Worm (Caenorhabditis elegans) whole organism, young adult: ENCODE results near the gene fbxa-76.

Experiments
- B0019.2 ChIP-seq: fragments of 200-800 bp; sonication (Bioruptor generic); conservative IDR thresholded peaks from 2 replicates; pipeline ENCODE4 v1.3.6; 2022; ENCODE audit warnings: missing genetic modification reagents, missing genetic modification characterization, missing compliant biosample characterization
- B0035.1 ChIP-seq: sonication (generic microtip); optimal IDR thresholded peaks from 2 replicates; lab custom pipeline; 2016; ENCODE audit warnings: missing genetic modification characterization, mild to moderate bottlenecking, missing compliant biosample characterization, missing genotype, missing genetic modification reagents
- C06A6.2 ChIP-seq: fragments of 200-800 bp; sonication (Bioruptor generic); conservative IDR thresholded peaks from 2 replicates; pipeline ENCODE4 v1.3.6; 2022; ENCODE audit warnings: missing genetic modification characterization, missing compliant biosample characterization
- F22D6.2 ChIP-seq: sonication (generic microtip); optimal IDR thresholded peaks from 2 replicates; lab custom pipeline; 2016; ENCODE audit warnings: mild to moderate bottlenecking, missing genetic modification characterization, missing compliant biosample characterization
- F23B12.7 ChIP-seq: sonication (generic microtip); optimal IDR thresholded peaks from 2 replicates; lab custom pipeline; 2017; ENCODE audit warnings: missing genetic modification characterization, mild to moderate bottlenecking, missing compliant biosample characterization, antibody characterized with exemption, moderate library complexity; ENCODE audit not compliant: insufficient read depth
- F33H1.4 ChIP-seq: fragments of 200-800 bp; sonication (Bioruptor generic); IDR thresholded peaks from 2 replicates; pipeline ENCODE4 v1.3.6; 2022; ENCODE audit warnings: missing genetic modification reagents, missing genetic modification characterization, missing compliant biosample characterization
- F49E8.2 ChIP-seq: sonication (generic microtip); optimal IDR thresholded peaks from 3 replicates; lab custom pipeline; 2017; ENCODE audit warnings: missing genetic modification characterization, mild to moderate bottlenecking, missing compliant biosample characterization, antibody characterized with exemption, moderate library complexity; ENCODE audit not compliant: insufficient read depth
- F55B11.4 ChIP-seq: sonication (generic microtip); optimal IDR thresholded peaks from 2 replicates; lab custom pipeline; 2016; ENCODE audit warnings: missing compliant biosample characterization, missing genetic modification characterization, borderline replicate concordance; ENCODE audit not compliant: insufficient read depth
- K12H6.12 ChIP-seq: fragments of 200-800 bp; sonication (Bioruptor generic); optimal IDR thresholded peaks from 2 replicates; lab custom pipeline; 2018; ENCODE audit warnings: mild to moderate bottlenecking, missing genetic modification characterization, missing compliant biosample characterization
- Y53F4B.3 ChIP-seq: fragments of 200-800 bp; sonication (Bioruptor generic); IDR thresholded peaks from 2 replicates; pipeline ENCODE4 v1.3.6; 2022; ENCODE audit warnings: missing genetic modification reagents, missing genetic modification characterization, missing compliant biosample characterization
- athp-1 ChIP-seq: sonication (generic microtip); optimal IDR thresholded peaks from 2 replicates; lab custom pipeline; 2017; ENCODE audit warnings: mild to moderate bottlenecking, missing genetic modification characterization, missing compliant biosample characterization
- attf-5 ChIP-seq: fragments of 200-800 bp; sonication (Bioruptor generic); optimal IDR thresholded peaks from 2 replicates; lab custom pipeline; 2018; ENCODE audit warnings: mild to moderate bottlenecking, missing genetic modification characterization, missing compliant biosample characterization
- bed-1 ChIP-seq: fragments of 200-800 bp; sonication (Bioruptor generic); IDR thresholded peaks from 2 replicates; pipeline ENCODE4 v1.3.6; 2022; ENCODE audit warnings: missing genetic modification reagents, missing genetic modification characterization, missing compliant biosample characterization
- cebp-1 ChIP-seq, 2 experiments: fragments of 200-800 bp in 1 of 2; sonication (Bioruptor generic) in 1 of 2; sonication (generic microtip) in 1 of 2; IDR thresholded peaks in 1 of 2; optimal IDR thresholded peaks in 1 of 2; 2 replicates each; pipeline versions ENCODE4 v1.3.6 to Lab custom; 2017 to 2022; ENCODE audit warnings: missing compliant biosample characterization in 2 of 2, missing genetic modification characterization in 2 of 2, mild to moderate bottlenecking in 1 of 2, missing genetic modification reagents in 1 of 2, moderate library complexity in 1 of 2
- ceh-100 ChIP-seq: fragments of 200-800 bp; sonication (Bioruptor generic); IDR thresholded peaks from 2 replicates; pipeline ENCODE4 v1.3.6; 2022; ENCODE audit warnings: missing genetic modification reagents, missing genetic modification characterization, missing compliant biosample characterization
- ceh-27 ChIP-seq: fragments of 200-800 bp; sonication (Bioruptor generic); optimal IDR thresholded peaks from 2 replicates; lab custom pipeline; 2018; ENCODE audit warnings: mild to moderate bottlenecking, missing genetic modification characterization, moderate library complexity, missing compliant biosample characterization
- ceh-91 ChIP-seq: fragments of 200-800 bp; sonication (Bioruptor generic); IDR thresholded peaks from 2 replicates; pipeline ENCODE4 v1.3.6; 2022; ENCODE audit warnings: missing genetic modification reagents, missing genetic modification characterization, missing compliant biosample characterization
- dox-1 ChIP-seq: fragments of 200-800 bp; sonication (Bioruptor generic); IDR thresholded peaks from 2 replicates; pipeline ENCODE4 v1.3.6; 2022; ENCODE audit warnings: missing genetic modification reagents, missing genetic modification characterization, missing compliant biosample characterization
- dpff-1 ChIP-seq: sonication (generic microtip); optimal IDR thresholded peaks from 2 replicates; lab custom pipeline; 2017; ENCODE audit warnings: mild to moderate bottlenecking, missing genetic modification characterization, missing compliant biosample characterization
- dpl-1 ChIP-seq: fragments of 150-350 bp; optimal IDR thresholded peaks from 2 replicates; lab custom pipeline; 2014; ENCODE audit warnings: missing biosample characterization, missing genetic modification reagents, missing genetic modification characterization
- egrh-3 ChIP-seq: fragments of 200-800 bp; sonication (Bioruptor generic); IDR thresholded peaks from 2 replicates; pipeline ENCODE4 v1.3.6; 2022; ENCODE audit warnings: missing genetic modification reagents, missing genetic modification characterization, missing compliant biosample characterization
- fkh-3 ChIP-seq: sonication (generic microtip); optimal IDR thresholded peaks from 2 replicates; lab custom pipeline; 2016; ENCODE audit warnings: mild to moderate bottlenecking, missing genetic modification characterization, missing compliant biosample characterization
- hmg-1.2 ChIP-seq: fragments of 200-800 bp; sonication (Bioruptor generic); IDR thresholded peaks from 2 replicates; pipeline ENCODE4 v1.3.6; 2022; ENCODE audit warnings: missing genetic modification reagents, missing genetic modification characterization, missing compliant biosample characterization
- hmg-20 ChIP-seq: fragments of 200-800 bp; sonication (Bioruptor generic); IDR thresholded peaks from 2 replicates; pipeline ENCODE4 v1.3.6; 2022; ENCODE audit warnings: missing genetic modification reagents, missing genetic modification characterization, missing compliant biosample characterization
- let-526 ChIP-seq: fragments of 200-800 bp; sonication (Bioruptor generic); IDR thresholded peaks from 2 replicates; pipeline ENCODE4 v1.3.6; 2022; ENCODE audit warnings: missing genetic modification reagents, missing genetic modification characterization, missing compliant biosample characterization
- let-607 ChIP-seq, 2 experiments: fragments of 200-800 bp in 1 of 2; sonication (Bioruptor generic) in 1 of 2; sonication (generic microtip) in 1 of 2; optimal IDR thresholded peaks; 2 replicates each; lab custom pipeline; 2016 to 2018; ENCODE audit warnings: mild to moderate bottlenecking in 2 of 2, missing compliant biosample characterization in 2 of 2, missing genetic modification characterization in 2 of 2, moderate library complexity in 2 of 2, missing genotype in 1 of 2
- lin-26 ChIP-seq: fragments of 200-800 bp; sonication (Bioruptor generic); IDR thresholded peaks from 2 replicates; pipeline ENCODE4 v1.3.6; 2022; ENCODE audit warnings: missing genetic modification reagents, missing genetic modification characterization, missing compliant biosample characterization
- lin-54 ChIP-seq: fragments of 200-800 bp; sonication (Bioruptor generic); optimal IDR thresholded peaks from 2 replicates; lab custom pipeline; 2018; ENCODE audit warnings: mild to moderate bottlenecking, missing genetic modification characterization, missing compliant biosample characterization
- lir-1 ChIP-seq: fragments of 200-800 bp; sonication (Bioruptor generic); conservative IDR thresholded peaks from 2 replicates; pipeline ENCODE4 v1.3.6; 2022; ENCODE audit warnings: missing genetic modification reagents, missing genetic modification characterization, missing compliant biosample characterization
- madf-6 ChIP-seq: fragments of 200-800 bp; sonication (Bioruptor generic); IDR thresholded peaks from 2 replicates; pipeline ENCODE4 v1.3.6; 2022; ENCODE audit warnings: missing genetic modification reagents, missing genetic modification characterization, missing compliant biosample characterization
- mel-28 ChIP-seq: sonication (generic microtip); optimal IDR thresholded peaks from 2 replicates; lab custom pipeline; 2016; ENCODE audit warnings: borderline replicate concordance, mild to moderate bottlenecking, missing genetic modification characterization, missing compliant biosample characterization
- mxl-1 ChIP-seq: sonication (generic microtip); optimal IDR thresholded peaks from 2 replicates; lab custom pipeline; 2016; ENCODE audit warnings: missing genetic modification characterization, missing compliant biosample characterization
- nhr-179 ChIP-seq: sonication (generic microtip); optimal IDR thresholded peaks from 2 replicates; lab custom pipeline; 2016; ENCODE audit warnings: mild to moderate bottlenecking, missing genetic modification characterization, missing compliant biosample characterization
- nhr-80 ChIP-seq: sonication (generic microtip); optimal IDR thresholded peaks from 2 replicates; lab custom pipeline; 2016; ENCODE audit warnings: missing genetic modification characterization, missing compliant biosample characterization
- rec-8 ChIP-seq, 2 experiments: sonication (generic microtip); optimal IDR thresholded peaks; 2 replicates each; lab custom pipeline; 2016; ENCODE audit warnings: mild to moderate bottlenecking in 2 of 2, missing genetic modification characterization in 2 of 2, missing genetic modification reagents in 2 of 2, missing genotype in 2 of 2, missing biosample characterization in 1 of 2, missing compliant biosample characterization in 1 of 2, moderate library complexity in 1 of 2
- sea-2 ChIP-seq: fragments of 200-800 bp; sonication (Bioruptor generic); IDR thresholded peaks from 2 replicates; pipeline ENCODE4 v1.3.6; 2022; ENCODE audit warnings: missing genetic modification characterization, missing compliant biosample characterization
- snpc-1.1 ChIP-seq: sonication (generic microtip); optimal IDR thresholded peaks from 2 replicates; lab custom pipeline; 2017; ENCODE audit warnings: missing genetic modification characterization, mild to moderate bottlenecking, missing compliant biosample characterization, antibody characterized with exemption, moderate library complexity, missing genotype, missing genetic modification reagents; ENCODE audit not compliant: insufficient read depth
- sptf-2 ChIP-seq: fragments of 200-800 bp; sonication (Bioruptor generic); optimal IDR thresholded peaks from 2 replicates; lab custom pipeline; 2018; ENCODE audit warnings: mild to moderate bottlenecking, missing genetic modification characterization, missing compliant biosample characterization
- tbp1 ChIP-seq: fragments of 200-800 bp; sonication (Bioruptor generic); optimal IDR thresholded peaks from 2 replicates; lab custom pipeline; 2018; ENCODE audit warnings: mild to moderate bottlenecking, missing genetic modification characterization, missing compliant biosample characterization
- tbx-9 ChIP-seq: sonication (generic microtip); optimal IDR thresholded peaks from 2 replicates; lab custom pipeline; 2016; ENCODE audit warnings: borderline replicate concordance, missing genetic modification characterization, inconsistent platforms, missing compliant biosample characterization
- unc-62 ChIP-seq: fragments of 150-350 bp; optimal IDR thresholded peaks from 2 replicates; lab custom pipeline; 2014; ENCODE audit warnings: missing biosample characterization, missing genetic modification reagents, missing genetic modification characterization
- xnd-1 ChIP-seq: sonication (generic microtip); optimal IDR thresholded peaks from 2 replicates; lab custom pipeline; 2016; ENCODE audit warnings: missing genotype, missing genetic modification reagents, missing genetic modification characterization, missing compliant biosample characterization
- zfh-2 ChIP-seq: fragments of 200-800 bp; sonication (Bioruptor generic); conservative IDR thresholded peaks from 2 replicates; pipeline ENCODE4 v1.3.6; 2022; ENCODE audit warnings: missing genetic modification reagents, missing genetic modification characterization, missing compliant biosample characterization
- zim-3 ChIP-seq: sonication (generic microtip); optimal IDR thresholded peaks from 2 replicates; lab custom pipeline; 2017; ENCODE audit warnings: mild to moderate bottlenecking, missing genetic modification characterization, moderate library complexity, missing compliant biosample characterization
- ztf-22 ChIP-seq: fragments of 200-800 bp; sonication (Bioruptor generic); optimal IDR thresholded peaks from 2 replicates; lab custom pipeline; 2018; ENCODE audit warnings: mild to moderate bottlenecking, missing genetic modification characterization, moderate library complexity, missing compliant biosample characterization
- ztf-25 ChIP-seq: fragments of 200-800 bp; sonication (Bioruptor generic); IDR thresholded peaks from 2 replicates; pipeline ENCODE4 v1.3.6; 2022; ENCODE audit warnings: missing genetic modification reagents, missing genetic modification characterization, missing compliant biosample characterization
- ztf-26 ChIP-seq: sonication (generic microtip); optimal IDR thresholded peaks from 2 replicates; lab custom pipeline; 2017; ENCODE audit warnings: missing genetic modification characterization, missing compliant biosample characterization

fbxa-76 gene

DNA sequence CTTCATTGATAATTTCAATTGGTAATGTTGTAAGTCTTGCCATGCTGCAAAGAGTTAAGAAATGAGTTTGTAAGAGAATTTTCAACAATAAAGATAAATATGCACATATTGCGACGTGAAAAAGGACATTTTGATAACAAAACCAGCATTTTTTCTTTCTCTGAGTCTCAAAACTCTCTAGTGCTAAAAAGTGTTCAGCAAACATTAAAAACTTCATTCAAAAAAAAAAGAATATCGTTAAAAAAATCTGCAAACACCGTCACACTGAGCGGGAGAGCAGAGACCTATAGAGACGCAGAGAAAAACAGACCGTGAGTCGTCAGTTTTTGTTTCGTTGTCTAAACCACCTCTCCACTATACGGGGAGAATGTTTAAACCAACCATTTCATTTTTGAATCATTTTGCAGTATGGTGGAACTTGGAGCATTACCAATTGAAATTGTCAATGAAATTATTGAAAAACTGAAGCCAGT is at the start of gene fbxa-76, which contains the start of gene fbxa-77:
Gene fbxa-76 (minus strand): TSS at position 51 of the 473 bp plus-strand sequence.
Gene fbxa-77 (plus strand): TSS at position 365 of the 473 bp plus-strand sequence.
- TF ChIP-seq B0035.1 (tag; lab: Kevin White, UChicago), result no peak
- no peak for TF ChIP-seq mxl-1 (tag; lab: Kevin White, UChicago)
- TF ChIP-seq madf-6 (GFP tag; lab: Robert Waterston, UW), result no peak
- no peak for TF ChIP-seq B0019.2 (GFP tag; lab: Robert Waterston, UW)
- TF ChIP-seq F23B12.7, result peak; percentile 5
- peak; percentile 37 for TF ChIP-seq attf-5 (GFP tag; lab: Kevin White, UChicago)
- no peak for TF ChIP-seq dpff-1 (tag; lab: Kevin White, UChicago)
- no peak for TF ChIP-seq sea-2 (GFP tag; lab: Robert Waterston, UW)
- TF ChIP-seq athp-1 (tag; lab: Kevin White, UChicago), result no peak
- no peak for TF ChIP-seq F33H1.4 (GFP tag; lab: Robert Waterston, UW)
- no peak for TF ChIP-seq cebp-1 (GFP tag; IDR thresholded peaks at IDR 0.05; lab: Robert Waterston, UW)
- TF ChIP-seq cebp-1 (tag; optimal IDR thresholded peaks at IDR 0.05; lab: Kevin White, UChicago), result peak; percentile 19
- no peak for TF ChIP-seq lin-54
- TF ChIP-seq xnd-1 (tag; lab: Kevin White, UChicago), result no peak
- no peak for TF ChIP-seq F55B11.4 (tag; lab: Kevin White, UChicago)
- no peak for TF ChIP-seq fkh-3 (tag; lab: Kevin White, UChicago)
- TF ChIP-seq egrh-3 (GFP tag; lab: Robert Waterston, UW), result no peak
- TF ChIP-seq F22D6.2, result no peak
- TF ChIP-seq zfh-2 (GFP tag; lab: Robert Waterston, UW), result no peak
- peak; percentile 7 for TF ChIP-seq tbp1 (GFP tag; lab: Kevin White, UChicago)
- no peak for TF ChIP-seq dox-1 (GFP tag; lab: Robert Waterston, UW)
- no peak for TF ChIP-seq F49E8.2 (tag; lab: Kevin White, UChicago)
- no peak for TF ChIP-seq K12H6.12 (tag; lab: Kevin White, UChicago)
- TF ChIP-seq sptf-2, result no peak
- no peak for TF ChIP-seq dpl-1 (GFP tag; lab: Kevin White, UChicago)
- TF ChIP-seq lir-1 (GFP tag; lab: Robert Waterston, UW), result no peak
- TF ChIP-seq rec-8 (tag; optimal IDR thresholded peaks at IDR 0.05; lab: Kevin White, UChicago), result no peak
- TF ChIP-seq let-526 (GFP tag; lab: Robert Waterston, UW), result no peak
- no peak for TF ChIP-seq zim-3
- TF ChIP-seq ceh-27, result no peak
- TF ChIP-seq Y53F4B.3 (GFP tag; lab: Robert Waterston, UW), result no peak
- no peak for TF ChIP-seq ztf-22
- no peak for TF ChIP-seq lin-26 (GFP tag; lab: Robert Waterston, UW)
- peak; percentile 73 for TF ChIP-seq nhr-80 (tag; lab: Kevin White, UChicago)
- no peak for TF ChIP-seq snpc-1.1 (tag; lab: Kevin White, UChicago)
- no peak for TF ChIP-seq C06A6.2 (GFP tag; lab: Robert Waterston, UW)
- no peak for TF ChIP-seq ztf-25
- no peak for TF ChIP-seq ztf-26 (tag; lab: Kevin White, UChicago)
- no peak for TF ChIP-seq unc-62 (GFP tag; lab: Kevin White, UChicago)
- TF ChIP-seq let-607 (tag; optimal IDR thresholded peaks at IDR 0.05; lab: Kevin White, UChicago), result peak; percentile 19 to 30
- no peak for TF ChIP-seq ceh-100 (GFP tag; lab: Robert Waterston, UW)
- TF ChIP-seq hmg-1.2 (GFP tag; lab: Robert Waterston, UW), result peak; percentile 72; the same call in 1 of the 2 replicates
- TF ChIP-seq nhr-179 (tag; lab: Kevin White, UChicago), result no peak
- no peak for TF ChIP-seq hmg-20
- TF ChIP-seq ceh-91 (GFP tag; lab: Robert Waterston, UW), result no peak
- TF ChIP-seq tbx-9 (tag; lab: Kevin White, UChicago), result no peak
- TF ChIP-seq mel-28 (tag; lab: Kevin White, UChicago), result no peak
- no peak for TF ChIP-seq bed-1
